Fruit fly (Drosophila melanogaster) whole organism, wandering third instar larva: ENCODE data around the gene Cpr65Az.

Source experiments
- Abd-B ChIP-seq: fragments of >200 bp; optimal IDR thresholded peaks from 2 replicates; lab custom pipeline; 2017; ENCODE audit warnings: missing biosample characterization, missing genetic modification characterization
- CG32264 ChIP-seq: fragments of 200-800 bp; sonication (Bioruptor generic); optimal IDR thresholded peaks from 2 replicates; lab custom pipeline; 2016; ENCODE audit warnings: missing biosample characterization, missing genetic modification characterization
- CG9705 ChIP-seq: fragments of 200-800 bp; sonication (Bioruptor generic); optimal IDR thresholded peaks from 2 replicates; lab custom pipeline; 2018; ENCODE audit warnings: missing biosample characterization, mild to moderate bottlenecking, missing genetic modification characterization
- CrebA ChIP-seq: fragments of 200-800 bp; sonication (Bioruptor generic); optimal IDR thresholded peaks from 2 replicates; lab custom pipeline; 2016; ENCODE audit warnings: missing biosample characterization, mild to moderate bottlenecking, missing genetic modification characterization, borderline replicate concordance
- Dfd ChIP-seq: fragments of >200 bp; optimal IDR thresholded peaks from 2 replicates; lab custom pipeline; 2017; ENCODE audit warnings: missing biosample characterization, missing genetic modification characterization
- Dif ChIP-seq: fragments of 200-275, 200-300 bp; sonication (Bioruptor generic); optimal IDR thresholded peaks from 2 replicates; lab custom pipeline; 2018; ENCODE audit warnings: missing biosample characterization, missing genetic modification characterization; ENCODE audit not compliant: partially characterized antibody
- GATAd ChIP-seq: sonication (Bioruptor generic); optimal IDR thresholded peaks from 2 replicates; lab custom pipeline; 2016; ENCODE audit warnings: missing biosample characterization, missing genetic modification characterization
- HLH106 ChIP-seq: fragments of 200-800 bp; optimal IDR thresholded peaks from 3 replicates; lab custom pipeline; 2019; ENCODE audit warnings: missing biosample characterization, mild to moderate bottlenecking, missing genetic modification characterization, moderate library complexity
- Hnf4 ChIP-seq: fragments of 200-800 bp; sonication (Bioruptor generic); optimal IDR thresholded peaks from 2 replicates; lab custom pipeline; 2016; ENCODE audit warnings: missing biosample characterization, mild to moderate bottlenecking, missing genetic modification characterization
- Hr78 ChIP-seq: fragments of >200 bp; optimal IDR thresholded peaks from 2 replicates; lab custom pipeline; 2017; ENCODE audit warnings: missing biosample characterization, missing genetic modification characterization
- Hr83 ChIP-seq: fragments of 200-300 bp; sonication (Bioruptor generic); optimal IDR thresholded peaks from 2 replicates; lab custom pipeline; 2016; ENCODE audit warnings: missing biosample characterization, mild to moderate bottlenecking, missing genetic modification characterization, moderate library complexity; ENCODE audit not compliant: poor library complexity, severe bottlenecking
- Jra ChIP-seq: sonication (Bioruptor generic); optimal IDR thresholded peaks from 2 replicates; lab custom pipeline; 2016; ENCODE audit warnings: missing biosample characterization, missing genetic modification characterization
- Mio ChIP-seq: sonication (Bioruptor generic); optimal IDR thresholded peaks from 2 replicates; lab custom pipeline; 2016; ENCODE audit warnings: missing biosample characterization, missing genetic modification characterization
- Myc ChIP-seq: fragments of >200 bp; optimal IDR thresholded peaks from 2 replicates; lab custom pipeline; 2017
- OdsH ChIP-seq: fragments of 200-800 bp; sonication (Bioruptor generic); optimal IDR thresholded peaks from 2 replicates; lab custom pipeline; 2016; ENCODE audit warnings: missing biosample characterization, mild to moderate bottlenecking, missing genetic modification characterization
- Rel ChIP-seq, 2 experiments: fragments of 200-800 bp; sonication (Bioruptor generic) in 1 of 2; optimal IDR thresholded peaks; 2 replicates in 1 of 2; 3 replicates in 1 of 2; lab custom pipeline; 2016 to 2019; ENCODE audit warnings: mild to moderate bottlenecking in 2 of 2, missing biosample characterization in 2 of 2, missing genetic modification characterization in 2 of 2, moderate library complexity in 1 of 2
- Sp1 ChIP-seq: fragments of 200-800 bp; sonication (Bioruptor generic); optimal IDR thresholded peaks from 3 replicates; lab custom pipeline; 2019; ENCODE audit warnings: missing biosample characterization, mild to moderate bottlenecking, missing genetic modification characterization, moderate library complexity
- Vsx2 ChIP-seq: fragments of 200-300, 225-300 bp; sonication (Bioruptor generic); optimal IDR thresholded peaks from 2 replicates; lab custom pipeline; 2018; ENCODE audit warnings: missing biosample characterization, missing genetic modification characterization; ENCODE audit not compliant: partially characterized antibody
- br ChIP-seq: fragments of 200-800 bp; sonication (Bioruptor generic); optimal IDR thresholded peaks from 2 replicates; lab custom pipeline; 2016; ENCODE audit warnings: missing biosample characterization, missing genetic modification characterization
- brk ChIP-seq: fragments of 200-800 bp; sonication (Bioruptor generic); optimal IDR thresholded peaks from 2 replicates; lab custom pipeline; 2016; ENCODE audit warnings: missing biosample characterization, mild to moderate bottlenecking, missing genetic modification characterization
- dl ChIP-seq, 2 experiments: fragments of 175-275, 200-275 bp in 1 of 2; fragments of 200-275 bp in 1 of 2; sonication (Bioruptor generic); optimal IDR thresholded peaks; lab custom pipeline; 2018; ENCODE audit warnings: mild to moderate bottlenecking in 2 of 2, missing biosample characterization in 2 of 2, missing genetic modification characterization in 2 of 2, moderate library complexity in 2 of 2; ENCODE audit not compliant: partially characterized antibody in 2 of 2, insufficient read depth in 1 of 2
- dmrt93B ChIP-seq: fragments of 200-800 bp; sonication (Bioruptor generic); optimal IDR thresholded peaks from 2 replicates; lab custom pipeline; 2018; ENCODE audit warnings: missing biosample characterization, mild to moderate bottlenecking, missing genetic modification characterization
- dsf ChIP-seq: sonication (Bioruptor generic); optimal IDR thresholded peaks from 2 replicates; lab custom pipeline; 2016; ENCODE audit warnings: missing biosample characterization, missing genetic modification characterization, borderline replicate concordance
- ey ChIP-seq: fragments of 200-800 bp; sonication (Bioruptor generic); optimal IDR thresholded peaks from 2 replicates; lab custom pipeline; 2016; ENCODE audit warnings: missing biosample characterization, missing genetic modification characterization
- foxo ChIP-seq, 2 experiments: fragments of 200-800 bp; sonication (Bioruptor generic); optimal IDR thresholded peaks; 2 replicates in 1 of 2; 3 replicates in 1 of 2; lab custom pipeline; 2016 to 2017; ENCODE audit warnings: missing biosample characterization in 2 of 2, missing genetic modification characterization in 2 of 2
- fru ChIP-seq: fragments of 200-800 bp; sonication (Bioruptor generic); optimal IDR thresholded peaks from 3 replicates; lab custom pipeline; 2016; ENCODE audit warnings: missing biosample characterization, mild to moderate bottlenecking, missing genetic modification characterization
- h ChIP-seq: fragments of 200-800 bp; sonication (Bioruptor generic); optimal IDR thresholded peaks from 3 replicates; lab custom pipeline; 2016; ENCODE audit warnings: missing biosample characterization, mild to moderate bottlenecking, missing genetic modification characterization
- jim ChIP-seq: fragments of 175-275, 200-325 bp; sonication (Bioruptor generic); optimal IDR thresholded peaks from 2 replicates; lab custom pipeline; 2016; ENCODE audit warnings: missing biosample characterization, mild to moderate bottlenecking, missing genetic modification characterization
- lola ChIP-seq: fragments of >200 bp; optimal IDR thresholded peaks from 2 replicates; lab custom pipeline; 2017; ENCODE audit warnings: missing biosample characterization, missing genetic modification characterization
- pan ChIP-seq: fragments of >200 bp; optimal IDR thresholded peaks from 2 replicates; lab custom pipeline; 2017
- psq ChIP-seq: fragments of 200-800 bp; sonication (Bioruptor generic); optimal IDR thresholded peaks from 3 replicates; lab custom pipeline; 2017; ENCODE audit warnings: missing biosample characterization, mild to moderate bottlenecking, missing genetic modification characterization, moderate library complexity
- rgr ChIP-seq: fragments of 200-800 bp; sonication (Bioruptor generic); optimal IDR thresholded peaks from 3 replicates; lab custom pipeline; 2016; ENCODE audit warnings: missing biosample characterization, mild to moderate bottlenecking, missing genetic modification characterization
- sage ChIP-seq: fragments of 200-800 bp; sonication (Bioruptor generic); optimal IDR thresholded peaks from 2 replicates; lab custom pipeline; 2016; ENCODE audit warnings: missing biosample characterization, mild to moderate bottlenecking, missing genetic modification characterization
- sv ChIP-seq: fragments of 200-800 bp; sonication (Bioruptor generic); optimal IDR thresholded peaks from 3 replicates; lab custom pipeline; 2016; ENCODE audit warnings: missing biosample characterization, missing genetic modification characterization
- tai ChIP-seq: sonication (Bioruptor generic); optimal IDR thresholded peaks from 2 replicates; lab custom pipeline; 2016; ENCODE audit warnings: missing biosample characterization, missing genetic modification characterization
- usp ChIP-seq: fragments of >200 bp; optimal IDR thresholded peaks from 2 replicates; lab custom pipeline; 2017; ENCODE audit warnings: missing biosample characterization, missing genetic modification characterization
- woc ChIP-seq: sonication (Bioruptor generic); optimal IDR thresholded peaks from 2 replicates; lab custom pipeline; 2016; ENCODE audit warnings: missing biosample characterization, mild to moderate bottlenecking, missing genetic modification characterization

The Cpr65Az gene

dm6 chr3L:6162483-6163128, 2.0 kb downstream of the Cpr65Az start, which contains the start of gene Prdm13:
Gene Prdm13 (plus strand): TSS chr3L:6163127.
- TF ChIP-seq pan (lab: Kevin White, UChicago), result no peak
- TF ChIP-seq tai (GFP tag; lab: Kevin White, UChicago), result no peak
- TF ChIP-seq sage (GFP tag; lab: Kevin White, UChicago), result no peak
- TF ChIP-seq usp (GFP tag; lab: Kevin White, UChicago), result no peak
- TF ChIP-seq jim (GFP tag; lab: Kevin White, UChicago), result no peak
- no peak for TF ChIP-seq brk (GFP tag; lab: Kevin White, UChicago)
- TF ChIP-seq Dfd, result no peak
- no peak for TF ChIP-seq psq (GFP tag; lab: Kevin White, UChicago)
- no peak for TF ChIP-seq dsf (GFP tag; lab: Kevin White, UChicago)
- no peak for TF ChIP-seq rgr (GFP tag; lab: Kevin White, UChicago)
- no peak for TF ChIP-seq woc (GFP tag; lab: Kevin White, UChicago)
- TF ChIP-seq dl (GFP tag; optimal IDR thresholded peaks at IDR 0.05; lab: Kevin White, UChicago; ENCODE audit: insufficient read depth in 1 of 2, partially characterized antibody in 2 of 2), result no peak
- TF ChIP-seq Myc, result no peak
- no peak for TF ChIP-seq Hr78
- no peak for TF ChIP-seq ey (GFP tag; lab: Kevin White, UChicago)
- no peak for TF ChIP-seq CG32264 (GFP tag; lab: Kevin White, UChicago)
- no peak for TF ChIP-seq lola (GFP tag; lab: Kevin White, UChicago)
- no peak for TF ChIP-seq br
- no peak for TF ChIP-seq h (GFP tag; lab: Kevin White, UChicago)

DNA sequence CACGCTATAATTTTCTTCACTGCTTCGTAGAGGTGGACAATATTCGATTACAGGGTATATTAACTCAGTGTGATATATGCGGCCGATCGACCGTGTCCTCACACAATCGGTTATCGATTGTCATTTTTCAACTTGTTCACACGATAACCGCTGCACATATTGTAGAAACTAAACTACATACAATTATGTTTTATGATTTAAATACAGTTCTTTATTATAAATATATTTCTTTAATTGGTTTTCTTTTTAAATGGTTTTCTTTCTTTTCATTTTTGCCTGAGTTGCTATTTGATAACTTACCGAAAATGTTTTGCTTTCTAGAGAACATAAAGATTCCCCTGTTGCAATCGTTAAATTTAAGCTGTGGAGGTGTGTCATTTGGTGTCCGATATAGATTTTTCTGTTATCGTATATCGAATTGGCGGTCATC, 13.2 kb downstream of the Cpr65Az start, which contains the start of the genes fmt and CG7376:
Gene fmt, minus strand, starts transcription at position 55 of the 430 bp plus-strand sequence.
Gene CG7376, plus strand, starts transcription at position 423 of the 430 bp plus-strand sequence.
- TF ChIP-seq dsf (GFP tag; lab: Kevin White, UChicago) (no peak), sv (peak; percentile 6), OdsH (GFP tag; lab: Kevin White, UChicago) (peak; percentile 37)

- TF ChIP-seq woc (GFP tag; lab: Kevin White, UChicago) (peak; percentile 94), ey (GFP tag; lab: Kevin White, UChicago) (peak; percentile 69), HLH106 (tag; lab: Kevin White, UChicago) (peak; percentile 86), CG9705 (GFP tag; lab: Kevin White, UChicago) (peak; percentile 78), foxo (GFP tag; optimal IDR thresholded peaks at IDR 0.05; lab: Kevin White, UChicago) (peak in 1 of 2 experiments; percentile 80), OdsH (GFP tag; lab: Kevin White, UChicago) (peak; percentile 67), sv (peak; percentile 70), GATAd (GFP tag; lab: Kevin White, UChicago) (peak; percentile 43), Hr83 (no peak), psq (GFP tag; lab: Kevin White, UChicago) (peak; percentile 64), Dif (GFP tag; lab: Kevin White, UChicago) (no peak), tai (GFP tag; lab: Kevin White, UChicago) (no peak), Myc (peak; percentile 99), Vsx2 (no peak)
Measured at dm6 chr3L:6181776-6182175, 21.2 kb downstream of the Cpr65Az start, which contains the start of gene CG10274. Gene CG10274 (minus strand): TSS chr3L:6181829.

DNA sequence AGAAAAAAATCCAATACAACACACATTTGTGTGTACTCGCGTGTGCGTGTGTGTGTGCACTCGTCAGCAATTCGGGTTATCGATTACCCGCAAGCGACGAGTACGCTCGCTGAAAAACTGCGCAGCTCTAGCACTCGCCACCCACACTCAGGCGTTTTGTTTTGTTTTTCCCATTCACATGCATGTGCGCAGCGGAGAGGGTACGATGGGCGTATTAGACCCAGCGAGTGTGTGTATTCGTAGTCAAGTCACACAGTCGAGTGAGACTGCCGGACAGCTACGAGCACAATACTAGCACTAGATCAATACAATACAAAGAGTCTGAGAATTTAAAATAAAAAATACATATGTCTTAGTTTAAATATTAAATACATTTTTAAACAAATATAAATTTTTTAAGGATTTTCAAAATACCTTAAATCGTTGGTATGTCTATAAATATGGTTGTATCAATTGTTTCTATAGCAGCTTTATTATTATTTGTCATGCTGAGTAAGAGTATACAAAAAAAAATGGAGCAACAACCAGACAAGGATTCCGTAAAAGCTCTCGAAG, 24.3 kb downstream of the Cpr65Az start, which contains the start of the genes D19B and CG43293:
Gene D19B, minus strand, starts transcription at position 37 of the 555 bp plus-strand sequence.
Gene CG43293, plus strand, starts transcription at position 306 of the 555 bp plus-strand sequence.
- TF ChIP-seq psq (GFP tag; lab: Kevin White, UChicago) (peak; percentile 85), Vsx2 (no peak), GATAd (GFP tag; lab: Kevin White, UChicago) (peak; percentile 70), Mio (GFP tag; lab: Kevin White, UChicago) (peak; percentile 3), lola (GFP tag; lab: Kevin White, UChicago) (no peak), pan (lab: Kevin White, UChicago) (no peak), Abd-B (GFP tag; lab: Kevin White, UChicago) (no peak), Hnf4 (GFP tag; lab: Kevin White, UChicago) (no peak), Rel (GFP tag; optimal IDR thresholded peaks at IDR 0.05; lab: Kevin White, UChicago) (no peak), Rel (tag; optimal IDR thresholded peaks at IDR 0.05; lab: Kevin White, UChicago) (peak; percentile 92), h (GFP tag; lab: Kevin White, UChicago) (peak; percentile 87), Dfd (no peak), fru (GFP tag; lab: Kevin White, UChicago) (peak; percentile 80), jim (GFP tag; lab: Kevin White, UChicago) (peak; percentile 96), br (peak; percentile 82), Hr83 (peak; percentile 99), Sp1 (GFP tag; lab: Kevin White, UChicago) (peak; percentile 74), dmrt93B (GFP tag; lab: Kevin White, UChicago) (peak; percentile 47), CrebA (no peak), CG32264 (GFP tag; lab: Kevin White, UChicago) (peak; percentile 54), Jra (GFP tag; lab: Kevin White, UChicago) (no peak), Hr78 (no peak), foxo (GFP tag; optimal IDR thresholded peaks at IDR 0.05; lab: Kevin White, UChicago) (peak in 1 of 2 experiments; percentile 91), HLH106 (tag; lab: Kevin White, UChicago) (peak; percentile 77), rgr (GFP tag; lab: Kevin White, UChicago) (peak; percentile 93), woc (GFP tag; lab: Kevin White, UChicago) (peak; percentile 91), OdsH (GFP tag; lab: Kevin White, UChicago) (peak; percentile 81), Dif (GFP tag; lab: Kevin White, UChicago) (peak; percentile 60), sage (GFP tag; lab: Kevin White, UChicago) (no peak), dl (GFP tag; optimal IDR thresholded peaks at IDR 0.05; lab: Kevin White, UChicago; ENCODE audit: insufficient read depth in 1 of 2, partially characterized antibody in 2 of 2) (no peak)
